Fruit fly (Drosophila melanogaster) whole organism, embryonic: Measurements from ENCODE around the gene tay.

Experiments used
- Adf1 ChIP-seq: fragments of 200-800 bp; sonication (Bioruptor generic); IDR thresholded peaks from 2 replicates; pipeline ENCODE4 v1.3.6; 2022; ENCODE audit warnings: missing biosample characterization, missing genetic modification characterization
- Atf-2 ChIP-seq: fragments of 200-800 bp; sonication (Bioruptor generic); optimal IDR thresholded peaks from 2 replicates; lab custom pipeline; 2016; ENCODE audit warnings: missing biosample characterization, missing genetic modification characterization
- CG10431 ChIP-seq: fragments of 200-800 bp; sonication (Bioruptor generic); optimal IDR thresholded peaks from 3 replicates; lab custom pipeline; 2018; ENCODE audit warnings: missing biosample characterization, mild to moderate bottlenecking, missing genetic modification characterization
- CG10654 ChIP-seq: fragments of 200-800 bp; sonication (Bioruptor generic); optimal IDR thresholded peaks from 2 replicates; lab custom pipeline; 2016; ENCODE audit warnings: missing biosample characterization, missing genetic modification characterization
- CG11085 ChIP-seq: fragments of 200-800 bp; sonication (Bioruptor generic); IDR thresholded peaks from 2 replicates; pipeline ENCODE4 v1.3.6; 2022; ENCODE audit warnings: missing biosample characterization, missing genetic modification characterization
- CG11247 ChIP-seq: fragments of 200-800 bp; sonication (Bioruptor generic); IDR thresholded peaks from 2 replicates; pipeline ENCODE4 v1.3.6; 2022; ENCODE audit warnings: missing biosample characterization, missing genetic modification characterization
- CG11695 ChIP-seq: fragments of 200-800 bp; sonication (Bioruptor generic); IDR thresholded peaks from 3 replicates; pipeline ENCODE4 v1.3.6; 2022; ENCODE audit warnings: missing biosample characterization, missing genetic modification characterization
- CG12659 ChIP-seq: fragments of 200-800 bp; sonication (Bioruptor generic); optimal IDR thresholded peaks from 3 replicates; lab custom pipeline; 2017; ENCODE audit warnings: mild to moderate bottlenecking, missing biosample characterization, missing genetic modification reagents, missing genetic modification characterization
- CG1602 ChIP-seq: fragments of 200-800 bp; sonication (Bioruptor generic); optimal IDR thresholded peaks from 3 replicates; lab custom pipeline; 2016; ENCODE audit warnings: missing biosample characterization, missing genetic modification characterization
- CG1647 ChIP-seq: fragments of 200-800 bp; sonication (Bioruptor generic); optimal IDR thresholded peaks from 3 replicates; lab custom pipeline; 2016; ENCODE audit warnings: missing biosample characterization, missing genetic modification characterization
- CG18476 ChIP-seq: fragments of 200-800 bp; sonication (Bioruptor generic); optimal IDR thresholded peaks from 2 replicates; lab custom pipeline; 2016; ENCODE audit warnings: missing biosample characterization, mild to moderate bottlenecking, missing genetic modification characterization
- CG2120 ChIP-seq: fragments of 200-800 bp; sonication (Bioruptor generic); optimal IDR thresholded peaks from 3 replicates; lab custom pipeline; 2016; ENCODE audit warnings: missing biosample characterization, missing genetic modification characterization
- CG30403 ChIP-seq: fragments of 200-800 bp; sonication (Bioruptor generic); optimal IDR thresholded peaks from 3 replicates; lab custom pipeline; 2016; ENCODE audit warnings: missing biosample characterization, missing genetic modification characterization
- CG31224 ChIP-seq: fragments of 200-800 bp; sonication (Bioruptor generic); IDR thresholded peaks from 2 replicates; pipeline ENCODE4 v1.3.6; 2022; ENCODE audit warnings: missing biosample characterization, missing genetic modification characterization
- CG33213 ChIP-seq: fragments of 200-800 bp; sonication (Bioruptor generic); optimal IDR thresholded peaks from 3 replicates; lab custom pipeline; 2016; ENCODE audit warnings: missing biosample characterization, missing genetic modification characterization
- CG33557 ChIP-seq: fragments of 200-800 bp; sonication (Bioruptor generic); optimal IDR thresholded peaks from 2 replicates; lab custom pipeline; 2019; ENCODE audit warnings: missing biosample characterization, mild to moderate bottlenecking, missing genetic modification characterization, moderate library complexity
- CG34376 ChIP-seq: fragments of 200-800 bp; sonication (Bioruptor generic); optimal IDR thresholded peaks from 2 replicates; lab custom pipeline; 2018; ENCODE audit warnings: missing biosample characterization, mild to moderate bottlenecking, missing genetic modification characterization
- CG4282 ChIP-seq: fragments of 200-800 bp; sonication (Bioruptor generic); optimal IDR thresholded peaks from 2 replicates; lab custom pipeline; 2016; ENCODE audit warnings: missing biosample characterization, missing genetic modification characterization
- CG4328 ChIP-seq: fragments of 200-800 bp; sonication (Bioruptor generic); optimal IDR thresholded peaks from 3 replicates; lab custom pipeline; 2017; ENCODE audit warnings: missing biosample characterization, missing genetic modification reagents, missing genetic modification characterization
- CG4820 ChIP-seq: fragments of 200-800 bp; sonication (Bioruptor generic); optimal IDR thresholded peaks from 3 replicates; lab custom pipeline; 2016; ENCODE audit warnings: missing biosample characterization, missing genetic modification characterization
- CG6765 ChIP-seq: fragments of 200-800 bp; sonication (Bioruptor generic); optimal IDR thresholded peaks from 3 replicates; lab custom pipeline; 2017; ENCODE audit warnings: missing biosample characterization, mild to moderate bottlenecking, missing genetic modification characterization
- CG7556 ChIP-seq: fragments of 200-800 bp; sonication (Bioruptor generic); optimal IDR thresholded peaks from 2 replicates; lab custom pipeline; 2017; ENCODE audit warnings: missing biosample characterization, mild to moderate bottlenecking, missing genetic modification characterization
- CG8359 ChIP-seq: fragments of 200-800 bp; sonication (Bioruptor generic); optimal IDR thresholded peaks from 2 replicates; lab custom pipeline; 2017; ENCODE audit warnings: missing biosample characterization, mild to moderate bottlenecking, missing genetic modification characterization, borderline replicate concordance
- CTCF ChIP-seq: fragments of 200-800 bp; sonication (Bioruptor generic); optimal IDR thresholded peaks from 2 replicates; lab custom pipeline; 2017; ENCODE audit warnings: missing biosample characterization, mild to moderate bottlenecking, missing genetic modification characterization, moderate library complexity
- Dek ChIP-seq: fragments of 200-800 bp; sonication (Bioruptor generic); optimal IDR thresholded peaks from 3 replicates; lab custom pipeline; 2019; ENCODE audit warnings: missing biosample characterization, mild to moderate bottlenecking, missing genetic modification characterization, moderate library complexity
- E2f2 ChIP-seq: fragments of 200-800 bp; sonication (Bioruptor generic); IDR thresholded peaks from 2 replicates; pipeline ENCODE4 v1.3.6; 2022; ENCODE audit warnings: missing biosample characterization, missing genetic modification characterization
- ERR ChIP-seq: fragments of 200-800 bp; sonication (Bioruptor generic); optimal IDR thresholded peaks from 2 replicates; lab custom pipeline; 2016; ENCODE audit warnings: missing biosample characterization, missing genetic modification characterization
- Hsf ChIP-seq: fragments of 200-800 bp; sonication (Bioruptor generic); optimal IDR thresholded peaks from 3 replicates; lab custom pipeline; 2016; ENCODE audit warnings: missing biosample characterization, missing genetic modification characterization
- Myb ChIP-seq: fragments of 200-800 bp; sonication (Bioruptor generic); optimal IDR thresholded peaks from 2 replicates; lab custom pipeline; 2016; ENCODE audit warnings: missing biosample characterization, missing genetic modification characterization
- Rfx ChIP-seq: fragments of 200-800 bp; sonication (Bioruptor generic); IDR thresholded peaks from 2 replicates; pipeline ENCODE4 v1.3.6; 2022; ENCODE audit warnings: missing biosample characterization, missing genetic modification characterization
- Sry-δ ChIP-seq: fragments of 200-800 bp; sonication (Bioruptor generic); optimal IDR thresholded peaks from 2 replicates; lab custom pipeline; 2016; ENCODE audit warnings: missing biosample characterization, missing genetic modification characterization
- Ssrp ChIP-seq: fragments of 200-800 bp; sonication (Bioruptor generic); optimal IDR thresholded peaks from 2 replicates; lab custom pipeline; 2018; ENCODE audit warnings: missing biosample characterization, mild to moderate bottlenecking, missing genetic modification characterization, moderate library complexity
- abd-A ChIP-seq: fragments of 200-800 bp; sonication (Bioruptor generic); optimal IDR thresholded peaks from 3 replicates; lab custom pipeline; 2019; ENCODE audit warnings: missing biosample characterization, mild to moderate bottlenecking, missing genetic modification characterization, moderate library complexity
- cg ChIP-seq: fragments of 200-800 bp; sonication (Bioruptor generic); optimal IDR thresholded peaks from 3 replicates; lab custom pipeline; 2019; ENCODE audit warnings: missing biosample characterization, mild to moderate bottlenecking, missing genetic modification characterization, moderate library complexity
- exex ChIP-seq: fragments of 200-800 bp; sonication (Bioruptor generic); optimal IDR thresholded peaks from 4 replicates; lab custom pipeline; 2018; ENCODE audit warnings: missing biosample characterization, mild to moderate bottlenecking, missing genetic modification characterization, moderate library complexity
- gsb ChIP-seq: fragments of 200-800 bp; sonication (Bioruptor generic); IDR thresholded peaks from 2 replicates; pipeline ENCODE4 v1.3.6; 2022; ENCODE audit warnings: missing biosample characterization, missing genetic modification characterization
- hth ChIP-seq: fragments of >200 bp; optimal IDR thresholded peaks from 2 replicates; lab custom pipeline; 2017; ENCODE audit warnings: inconsistent platforms
- mirr ChIP-seq: fragments of 200-800 bp; sonication (Bioruptor generic); optimal IDR thresholded peaks from 3 replicates; lab custom pipeline; 2018; ENCODE audit warnings: missing biosample characterization, mild to moderate bottlenecking, missing genetic modification characterization
- mld ChIP-seq: fragments of 200-800 bp; sonication (Bioruptor generic); IDR thresholded peaks from 3 replicates; pipeline ENCODE4 v1.3.6; 2022; ENCODE audit warnings: missing biosample characterization, missing genetic modification characterization; ENCODE audit not compliant: partially characterized antibody
- nerfin-1 ChIP-seq: fragments of 200-800 bp; sonication (Bioruptor generic); optimal IDR thresholded peaks from 3 replicates; lab custom pipeline; 2019; ENCODE audit warnings: missing biosample characterization, mild to moderate bottlenecking, missing genetic modification characterization, moderate library complexity
- nmo ChIP-seq: fragments of 200-800 bp; sonication (Bioruptor generic); optimal IDR thresholded peaks from 2 replicates; lab custom pipeline; 2018; ENCODE audit warnings: missing biosample characterization, mild to moderate bottlenecking, missing genetic modification characterization, moderate library complexity
- org-1 ChIP-seq: fragments of 200-800 bp; sonication (Bioruptor generic); optimal IDR thresholded peaks from 2 replicates; lab custom pipeline; 2017; ENCODE audit warnings: missing biosample characterization, missing genetic modification characterization
- pnt ChIP-seq: fragments of 200-800 bp; sonication (Bioruptor generic); optimal IDR thresholded peaks from 3 replicates; lab custom pipeline; 2016; ENCODE audit warnings: missing biosample characterization, missing genetic modification characterization
- sob ChIP-seq: fragments of 200-800 bp; sonication (Bioruptor generic); IDR thresholded peaks from 2 replicates; pipeline ENCODE4 v1.3.6; 2022; ENCODE audit warnings: missing biosample characterization, missing genetic modification characterization
- ssp ChIP-seq: fragments of 200-800 bp; sonication (Bioruptor generic); IDR thresholded peaks from 2 replicates; pipeline ENCODE4 v1.3.6; 2022; ENCODE audit warnings: missing biosample characterization, missing genetic modification characterization
- tll ChIP-seq, 2 experiments: fragments of 200-800 bp in 1 of 2; fragments of >200 bp in 1 of 2; sonication (Bioruptor generic) in 1 of 2; optimal IDR thresholded peaks; 2 replicates each; lab custom pipeline; 2017 to 2019; ENCODE audit warnings: missing biosample characterization in 2 of 2, missing genetic modification characterization in 2 of 2, mild to moderate bottlenecking in 1 of 2, moderate library complexity in 1 of 2
- tup ChIP-seq: fragments of 200-800 bp; sonication (Bioruptor generic); optimal IDR thresholded peaks from 2 replicates; lab custom pipeline; 2016; ENCODE audit warnings: missing biosample characterization, mild to moderate bottlenecking, missing genetic modification characterization, moderate library complexity
- vfl ChIP-seq: fragments of 200-800 bp; sonication (Bioruptor generic); optimal IDR thresholded peaks from 2 replicates; lab custom pipeline; 2016; ENCODE audit warnings: missing biosample characterization, missing genetic modification characterization
- wor ChIP-seq: fragments of 200-800 bp; sonication (Bioruptor generic); IDR thresholded peaks from 2 replicates; pipeline ENCODE4 v1.3.6; 2022; ENCODE audit warnings: missing biosample characterization, missing genetic modification characterization

The tay gene

DNA sequence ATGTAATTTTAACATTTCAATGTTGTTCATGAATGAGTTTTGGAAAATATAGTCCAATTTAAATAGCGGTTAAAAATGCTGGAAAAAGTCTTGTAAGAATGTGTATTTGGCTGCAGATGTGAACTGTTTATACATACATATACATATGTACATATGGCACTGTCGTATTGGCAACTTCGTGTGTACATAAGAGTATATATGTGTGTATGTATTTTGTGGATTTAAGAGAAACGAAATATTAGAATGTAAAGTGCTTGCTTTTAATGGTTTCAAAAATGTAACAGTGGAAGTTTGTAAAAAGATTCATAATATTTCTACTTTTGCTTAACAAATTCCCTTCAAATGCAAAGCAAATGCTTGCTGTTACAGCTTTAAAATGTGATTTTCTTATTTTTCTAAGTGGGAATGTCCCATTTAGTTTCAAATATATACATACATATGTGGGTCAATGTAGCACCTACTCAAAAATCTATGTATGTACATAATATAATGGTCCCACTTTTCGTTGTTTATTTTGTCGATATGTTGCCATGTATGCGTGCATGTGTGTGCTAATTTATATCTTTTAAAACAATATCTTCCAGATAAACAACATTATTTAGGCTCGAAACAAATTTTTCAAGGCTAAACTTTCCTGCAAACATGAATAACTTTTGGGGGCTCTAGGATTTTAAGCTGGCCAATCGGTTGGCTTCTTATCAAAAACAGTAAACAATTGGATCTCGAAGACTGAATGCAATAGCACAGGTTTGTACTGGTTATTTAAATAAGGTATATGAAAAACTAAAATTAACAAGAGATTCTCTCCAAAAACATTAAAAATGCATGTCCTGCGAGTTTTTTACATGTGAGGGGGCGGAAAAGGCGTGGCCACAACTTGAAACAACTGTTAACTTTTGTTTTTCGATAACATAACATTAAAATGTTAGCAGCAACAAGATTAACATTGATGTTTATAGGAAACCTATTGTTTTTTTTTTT, 16.0 kb downstream of the tay start (continued):
- TF ChIP-seq CG6765 (GFP tag; lab: Kevin White, UChicago) = peak; percentile 86
- TF ChIP-seq E2f2 (GFP tag; lab: Robert Waterston, UW) = peak; percentile 43; the same call in 1 of the 2 replicates
- TF ChIP-seq CG33213 = peak; percentile 68
- peak; percentile 53 for TF ChIP-seq cg (GFP tag; lab: Kevin White, UChicago)
- peak; percentile 40 for TF ChIP-seq CG1602
- TF ChIP-seq pnt (GFP tag; lab: Kevin White, UChicago) = no peak
- TF ChIP-seq vfl (GFP tag; lab: Kevin White, UChicago) = no peak
- 0 out of 2 replicates have a peak, but pooled peaks have one; percentile 28 for TF ChIP-seq CG11247 (GFP tag; lab: Robert Waterston, UW)
- TF ChIP-seq CG4282 = no peak
- no peak for TF ChIP-seq abd-A (tag; lab: Kevin White, UChicago)
- TF ChIP-seq tll (GFP tag; optimal IDR thresholded peaks at IDR 0.05; lab: Kevin White, UChicago) = no peak
- no peak for TF ChIP-seq CG8359
- TF ChIP-seq gsb (GFP tag; lab: Robert Waterston, UW) = no peak
- no peak for TF ChIP-seq CG31224
- TF ChIP-seq Atf-2 = peak; percentile 39
- no peak for TF ChIP-seq CG30403 (GFP tag; lab: Kevin White, UChicago)
- peak; percentile 11 for TF ChIP-seq CTCF
- TF ChIP-seq org-1 (GFP tag; lab: Kevin White, UChicago) = peak; percentile 62
- TF ChIP-seq sob (GFP tag; lab: Robert Waterston, UW) = peak; percentile 66
- TF ChIP-seq CG12659 = peak; percentile 68
- TF ChIP-seq CG7556 (GFP tag; lab: Kevin White, UChicago) = peak; percentile 69
- TF ChIP-seq Adf1 (GFP tag; lab: Robert Waterston, UW) = 0 out of 2 replicates have a peak, but pooled peaks have one; percentile 18
- TF ChIP-seq mld (GFP tag; lab: Robert Waterston, UW) = no peak
- peak; percentile 53 for TF ChIP-seq CG33557 (GFP tag; lab: Kevin White, UChicago)
- TF ChIP-seq Ssrp (tag; lab: Kevin White, UChicago) = no peak
- TF ChIP-seq CG10431 (GFP tag; lab: Kevin White, UChicago) = peak; percentile 100
- TF ChIP-seq CG2120 (GFP tag; lab: Kevin White, UChicago) = peak; percentile 57
- peak; percentile 51 for TF ChIP-seq nerfin-1 (tag; lab: Kevin White, UChicago)
- TF ChIP-seq tup (GFP tag; lab: Kevin White, UChicago) = peak; percentile 19
- peak; percentile 92 for TF ChIP-seq CG34376 (GFP tag; lab: Kevin White, UChicago)
- peak; percentile 65; the same call in 1 of the 2 replicates for TF ChIP-seq Rfx (GFP tag; lab: Robert Waterston, UW)
- TF ChIP-seq CG11695 (GFP tag; lab: Robert Waterston, UW) = peak; percentile 61; the same call in 1 of the 3 replicates
- no peak for TF ChIP-seq nmo (GFP tag; lab: Kevin White, UChicago)
- TF ChIP-seq ERR (GFP tag; lab: Kevin White, UChicago) = peak; percentile 41
- peak; percentile 43 for TF ChIP-seq ssp (GFP tag; lab: Robert Waterston, UW)
- TF ChIP-seq CG1647 (GFP tag; lab: Kevin White, UChicago) = peak; percentile 41
- TF ChIP-seq Hsf (GFP tag; lab: Kevin White, UChicago) = no peak
- TF ChIP-seq CG18476 (GFP tag; lab: Kevin White, UChicago) = peak; percentile 64
- no peak for TF ChIP-seq wor (GFP tag; lab: Robert Waterston, UW)
- TF ChIP-seq CG11085 (GFP tag; lab: Robert Waterston, UW) = no peak
- no peak for TF ChIP-seq exex (tag; lab: Kevin White, UChicago)
- no peak for TF ChIP-seq hth (lab: Kevin White, UChicago)
- TF ChIP-seq mirr (GFP tag; lab: Kevin White, UChicago) = peak; percentile 93
- TF ChIP-seq CG10654 (GFP tag; lab: Kevin White, UChicago) = peak; percentile 48
- TF ChIP-seq Dek (tag; lab: Kevin White, UChicago) = no peak
- TF ChIP-seq Myb (GFP tag; lab: Kevin White, UChicago) = peak; percentile 15
- peak; percentile 85 for TF ChIP-seq CG4328 (GFP tag; lab: Kevin White, UChicago)
- no peak for TF ChIP-seq CG4820 (GFP tag; lab: Kevin White, UChicago)
- TF ChIP-seq Sry-δ (GFP tag; lab: Kevin White, UChicago) = peak; percentile 25
